Fruit fly (Drosophila melanogaster): ENCODE results near the gene CecA2.

The CecA2 gene

dm6 chr3R:30208766-30209484, 3.0 kb upstream of the CecA2 start, which contains the start of gene RpS7 (continued):
- TF ChIP-seq Sin3A (optimal IDR thresholded peaks at IDR 0.05) (peak; percentile 73), CG3726 (GFP tag; IDR thresholded peaks at IDR 0.05) (peak; percentile 76), chm (GFP tag; IDR thresholded peaks at IDR 0.05) (peak; percentile 85), CrebB (tag; optimal IDR thresholded peaks at IDR 0.05) (peak; percentile 84), CG9817 (tag; optimal IDR thresholded peaks at IDR 0.05) (peak; percentile 56), tio (GFP tag; optimal IDR thresholded peaks at IDR 0.05) (peak; percentile 58), CG15479 (GFP tag; optimal IDR thresholded peaks at IDR 0.05) (no peak), unc-4 (GFP tag; IDR thresholded peaks at IDR 0.05; ENCODE audit: partially characterized antibody) (peak; percentile 96), inv (GFP tag; IDR thresholded peaks at IDR 0.05; ENCODE audit: partially characterized antibody) (peak; percentile 98), Optix (GFP tag; IDR thresholded peaks at IDR 0.05) (peak; percentile 69; the same call in 2 of the 3 replicates), CG15073 (GFP tag; optimal IDR thresholded peaks at IDR 0.05) (no peak), CG8478 (optimal IDR thresholded peaks at IDR 0.05) (no peak), dmrt11E (tag; optimal IDR thresholded peaks at IDR 0.05) (peak; percentile 45), slou (GFP tag; optimal IDR thresholded peaks at IDR 0.05) (peak; percentile 23), pita (GFP tag; optimal IDR thresholded peaks at IDR 0.05) (no peak), lilli (GFP tag; optimal IDR thresholded peaks at IDR 0.05) (peak; percentile 47), bab2 (GFP tag; optimal IDR thresholded peaks at IDR 0.05) (peak; percentile 23), slbo (GFP tag; IDR thresholded peaks at IDR 0.05) (peak; percentile 80), ara (GFP tag; IDR thresholded peaks at IDR 0.05) (peak; percentile 61), Sox100B (GFP tag; optimal IDR thresholded peaks at IDR 0.05) (peak; percentile 87), CG1233 (GFP tag; optimal IDR thresholded peaks at IDR 0.05) (peak; percentile 80), Dbx (GFP tag; IDR thresholded peaks at IDR 0.05) (peak; percentile 82), Ravus (GFP tag; IDR thresholded peaks at IDR 0.05) (no peak), CG31224 (GFP tag; IDR thresholded peaks at IDR 0.05) (peak; percentile 73), Doc3 (GFP tag; IDR thresholded peaks at IDR 0.05; ENCODE audit: partially characterized antibody) (peak; percentile 98), CG15601 (tag; optimal IDR thresholded peaks at IDR 0.05) (peak; percentile 62), Elba2 (GFP tag; optimal IDR thresholded peaks at IDR 0.05) (no peak), chif (GFP tag; optimal IDR thresholded peaks at IDR 0.05) (peak; percentile 18 to 39), CG10321 (GFP tag; IDR thresholded peaks at IDR 0.05) (peak; percentile 39; the same call in 1 of the 2 replicates), B-H1 (GFP tag; IDR thresholded peaks at IDR 0.05) (peak; percentile 45; the same call in 2 of the 3 replicates), C15 (GFP tag; IDR thresholded peaks at IDR 0.05) (peak; percentile 53; the same call in 1 of the 3 replicates), Adf1 (GFP tag; IDR thresholded peaks at IDR 0.05) (peak; percentile 53), CG5953 (GFP tag; IDR thresholded peaks at IDR 0.05) (peak; percentile 75), grau (tag; optimal IDR thresholded peaks at IDR 0.05) (peak; percentile 52), CG42726 (GFP tag; IDR thresholded peaks at IDR 0.05; ENCODE audit: partially characterized antibody) (peak; percentile 91), dm (GFP tag; optimal IDR thresholded peaks at IDR 0.05) (peak; percentile 79), gsb-n (tag; optimal IDR thresholded peaks at IDR 0.05) (peak; percentile 46), so (GFP tag; IDR thresholded peaks at IDR 0.05) (0 out of 3 replicates have a peak, but pooled peaks have one; percentile 31), CG18476 (GFP tag; optimal IDR thresholded peaks at IDR 0.05) (peak; percentile 29), CG9932 (GFP tag; IDR thresholded peaks at IDR 0.05) (peak; percentile 86), ash1 (GFP tag; optimal IDR thresholded peaks at IDR 0.05) (peak; percentile 42), CG7271 (tag; optimal IDR thresholded peaks at IDR 0.05) (peak; percentile 74), Hr39 (optimal IDR thresholded peaks at IDR 0.05) (no peak), exex (tag; optimal IDR thresholded peaks at IDR 0.05) (peak; percentile 39), CG10979 (tag; optimal IDR thresholded peaks at IDR 0.05) (peak; percentile 39), cad (GFP tag; optimal IDR thresholded peaks at IDR 0.05) (no peak), HLH3B (GFP tag; IDR thresholded peaks at IDR 0.05) (peak; percentile 70), Ets65A (GFP tag) (peak; percentile 93), aop (GFP tag; IDR thresholded peaks at IDR 0.05) (no peak), CG32772 (GFP tag; IDR thresholded peaks at IDR 0.05) (peak; percentile 61), nau (GFP tag; optimal IDR thresholded peaks at IDR 0.05) (peak; percentile 81)

Measured in whole organism, embryonic.